Worm (Caenorhabditis elegans) whole organism, young adult: ENCODE results near the gene ruvb-1.

Experiments
- B0336.3 ChIP-seq: fragments of 200-800 bp; sonication (Bioruptor generic); IDR thresholded peaks from 2 replicates; pipeline ENCODE4 v1.3.6; 2022; ENCODE audit warnings: missing genetic modification characterization, missing compliant biosample characterization
- C17E4.6 ChIP-seq: fragments of 200-800 bp; sonication (Bioruptor generic); IDR thresholded peaks from 2 replicates; pipeline ENCODE4 v1.3.6; 2022; ENCODE audit warnings: missing genetic modification reagents, missing genetic modification characterization, missing compliant biosample characterization
- D2030.7 ChIP-seq: fragments of 200-800 bp; sonication (Bioruptor generic); IDR thresholded peaks from 2 replicates; pipeline ENCODE4 v1.3.6; 2022; ENCODE audit warnings: missing genetic modification reagents, missing genetic modification characterization, missing compliant biosample characterization
- F10E7.11 ChIP-seq: sonication (generic microtip); optimal IDR thresholded peaks from 2 replicates; lab custom pipeline; 2017; ENCODE audit warnings: mild to moderate bottlenecking, missing genetic modification characterization, moderate library complexity, missing compliant biosample characterization
- K12H6.12 ChIP-seq: fragments of 200-800 bp; sonication (Bioruptor generic); optimal IDR thresholded peaks from 2 replicates; lab custom pipeline; 2018; ENCODE audit warnings: mild to moderate bottlenecking, missing genetic modification characterization, missing compliant biosample characterization
- T07F8.4 ChIP-seq: sonication (generic microtip); optimal IDR thresholded peaks from 2 replicates; lab custom pipeline; 2016; ENCODE audit warnings: mild to moderate bottlenecking, missing genetic modification characterization, moderate library complexity, missing compliant biosample characterization
- Y53F4B.3 ChIP-seq: fragments of 200-800 bp; sonication (Bioruptor generic); IDR thresholded peaks from 2 replicates; pipeline ENCODE4 v1.3.6; 2022; ENCODE audit warnings: missing genetic modification reagents, missing genetic modification characterization, missing compliant biosample characterization
- Y53G8AR.9 ChIP-seq: fragments of 200-800 bp; sonication (Bioruptor generic); conservative IDR thresholded peaks from 2 replicates; pipeline ENCODE4 v1.3.6; 2022; ENCODE audit warnings: missing genetic modification reagents, missing genetic modification characterization, missing compliant biosample characterization
- ama-1 ChIP-seq, 3 experiments: fragments of 150-350 bp in 1 of 3; sonication (generic microtip) in 2 of 3; optimal IDR thresholded peaks; 2 replicates each; lab custom pipeline; 2014 to 2018; ENCODE audit warnings: missing biosample characterization in 2 of 3, missing genetic modification characterization in 2 of 3, missing genetic modification reagents in 2 of 3
- atf-7 ChIP-seq: sonication (generic microtip); optimal IDR thresholded peaks from 2 replicates; lab custom pipeline; 2017; ENCODE audit warnings: mild to moderate bottlenecking, missing genetic modification characterization, missing compliant biosample characterization
- athp-1 ChIP-seq: sonication (generic microtip); optimal IDR thresholded peaks from 2 replicates; lab custom pipeline; 2017; ENCODE audit warnings: mild to moderate bottlenecking, missing genetic modification characterization, missing compliant biosample characterization
- attf-3 ChIP-seq: fragments of 200-800 bp; sonication (Bioruptor generic); conservative IDR thresholded peaks from 2 replicates; pipeline ENCODE4 v1.3.6; 2022; ENCODE audit warnings: missing genetic modification reagents, missing genetic modification characterization, missing compliant biosample characterization
- attf-6 ChIP-seq: fragments of 200-800 bp; sonication (Bioruptor generic); IDR thresholded peaks from 2 replicates; pipeline ENCODE4 v1.3.6; 2022; ENCODE audit warnings: missing genetic modification reagents, missing genetic modification characterization, missing compliant biosample characterization
- cebp-1 ChIP-seq, 2 experiments: fragments of 200-800 bp in 1 of 2; sonication (Bioruptor generic) in 1 of 2; sonication (generic microtip) in 1 of 2; IDR thresholded peaks in 1 of 2; optimal IDR thresholded peaks in 1 of 2; 2 replicates each; pipeline versions ENCODE4 v1.3.6 to Lab custom; 2017 to 2022; ENCODE audit warnings: missing compliant biosample characterization in 2 of 2, missing genetic modification characterization in 2 of 2, mild to moderate bottlenecking in 1 of 2, missing genetic modification reagents in 1 of 2, moderate library complexity in 1 of 2
- cebp-2 ChIP-seq: fragments of 200-800 bp; sonication (Bioruptor generic); IDR thresholded peaks from 2 replicates; pipeline ENCODE4 v1.3.6; 2022; ENCODE audit warnings: missing genetic modification characterization, missing compliant biosample characterization
- ceh-100 ChIP-seq: fragments of 200-800 bp; sonication (Bioruptor generic); IDR thresholded peaks from 2 replicates; pipeline ENCODE4 v1.3.6; 2022; ENCODE audit warnings: missing genetic modification reagents, missing genetic modification characterization, missing compliant biosample characterization
- chd-7 ChIP-seq: sonication (generic microtip); optimal IDR thresholded peaks from 2 replicates; lab custom pipeline; 2016; ENCODE audit warnings: mild to moderate bottlenecking, missing genetic modification characterization, moderate library complexity, missing compliant biosample characterization
- die-1 ChIP-seq: sonication (generic microtip); optimal IDR thresholded peaks from 2 replicates; lab custom pipeline; 2016; ENCODE audit warnings: missing genotype, mild to moderate bottlenecking, missing genetic modification characterization, missing compliant biosample characterization
- efl-1 ChIP-seq: fragments of 150-350 bp; optimal IDR thresholded peaks from 2 replicates; lab custom pipeline; 2014; ENCODE audit warnings: missing biosample characterization, missing genetic modification reagents, missing genetic modification characterization
- egl-18 ChIP-seq: fragments of 200-800 bp; sonication (Bioruptor generic); IDR thresholded peaks from 2 replicates; pipeline ENCODE4 v1.3.6; 2022; ENCODE audit warnings: missing genetic modification reagents, missing genetic modification characterization, missing compliant biosample characterization
- egrh-3 ChIP-seq: fragments of 200-800 bp; sonication (Bioruptor generic); IDR thresholded peaks from 2 replicates; pipeline ENCODE4 v1.3.6; 2022; ENCODE audit warnings: missing genetic modification reagents, missing genetic modification characterization, missing compliant biosample characterization
- ekl-4 ChIP-seq: fragments of 200-800 bp; sonication (Bioruptor generic); IDR thresholded peaks from 2 replicates; pipeline ENCODE4 v1.3.6; 2022; ENCODE audit warnings: missing genetic modification reagents, missing genetic modification characterization, missing compliant biosample characterization
- hlh-26 ChIP-seq: fragments of 200-800 bp; sonication (Bioruptor generic); conservative IDR thresholded peaks from 2 replicates; pipeline ENCODE4 v1.3.6; 2022; ENCODE audit warnings: missing genetic modification reagents, missing genetic modification characterization, missing compliant biosample characterization
- hmg-1.2 ChIP-seq: fragments of 200-800 bp; sonication (Bioruptor generic); IDR thresholded peaks from 2 replicates; pipeline ENCODE4 v1.3.6; 2022; ENCODE audit warnings: missing genetic modification reagents, missing genetic modification characterization, missing compliant biosample characterization
- hrde-1 ChIP-seq: sonication (generic microtip); optimal IDR thresholded peaks from 2 replicates; lab custom pipeline; 2016; ENCODE audit warnings: missing genetic modification characterization, mild to moderate bottlenecking, missing compliant biosample characterization, moderate library complexity, missing genotype, missing genetic modification reagents, borderline replicate concordance
- hsf-1 ChIP-seq: fragments of 200-800 bp; sonication (Bioruptor generic); IDR thresholded peaks from 2 replicates; pipeline ENCODE4 v1.3.6; 2022; ENCODE audit warnings: missing genetic modification reagents, missing genetic modification characterization, missing compliant biosample characterization
- lin-26 ChIP-seq: fragments of 200-800 bp; sonication (Bioruptor generic); IDR thresholded peaks from 2 replicates; pipeline ENCODE4 v1.3.6; 2022; ENCODE audit warnings: missing genetic modification reagents, missing genetic modification characterization, missing compliant biosample characterization
- lin-35 ChIP-seq, 3 experiments: fragments of 150-350 bp in 2 of 3; sonication (generic microtip) in 1 of 3; optimal IDR thresholded peaks; 2 replicates each; lab custom pipeline; 2014 to 2018; ENCODE audit warnings: missing biosample characterization in 3 of 3, missing genetic modification characterization in 3 of 3, missing genetic modification reagents in 3 of 3
- lsl-1 ChIP-seq: fragments of 200-800 bp; sonication (Bioruptor generic); optimal IDR thresholded peaks from 2 replicates; lab custom pipeline; 2018; ENCODE audit warnings: mild to moderate bottlenecking, missing genetic modification characterization, moderate library complexity, missing compliant biosample characterization
- lsy-27 ChIP-seq: sonication (generic microtip); optimal IDR thresholded peaks from 2 replicates; lab custom pipeline; 2017; ENCODE audit warnings: missing genetic modification characterization, mild to moderate bottlenecking, missing compliant biosample characterization, antibody characterized with exemption, missing genotype, borderline replicate concordance; ENCODE audit not compliant: insufficient read depth
- madf-6 ChIP-seq: fragments of 200-800 bp; sonication (Bioruptor generic); IDR thresholded peaks from 2 replicates; pipeline ENCODE4 v1.3.6; 2022; ENCODE audit warnings: missing genetic modification reagents, missing genetic modification characterization, missing compliant biosample characterization
- madf-8 ChIP-seq: fragments of 200-800 bp; sonication (Bioruptor generic); conservative IDR thresholded peaks from 2 replicates; pipeline ENCODE4 v1.3.6; 2022; ENCODE audit warnings: missing genetic modification reagents, missing genetic modification characterization, missing compliant biosample characterization
- nfyb-1 ChIP-seq: fragments of 200-800 bp; sonication (Bioruptor generic); IDR thresholded peaks from 2 replicates; pipeline ENCODE4 v1.3.6; 2022; ENCODE audit warnings: missing genetic modification reagents, missing genetic modification characterization, missing compliant biosample characterization
- pbrm-1 ChIP-seq: fragments of 200-800 bp; sonication (Bioruptor generic); IDR thresholded peaks from 2 replicates; pipeline ENCODE4 v1.3.6; 2022; ENCODE audit warnings: missing genetic modification reagents, missing genetic modification characterization, missing compliant biosample characterization
- sptf-2 ChIP-seq: fragments of 200-800 bp; sonication (Bioruptor generic); optimal IDR thresholded peaks from 2 replicates; lab custom pipeline; 2018; ENCODE audit warnings: mild to moderate bottlenecking, missing genetic modification characterization, missing compliant biosample characterization
- tbp1 ChIP-seq: fragments of 200-800 bp; sonication (Bioruptor generic); optimal IDR thresholded peaks from 2 replicates; lab custom pipeline; 2018; ENCODE audit warnings: mild to moderate bottlenecking, missing genetic modification characterization, missing compliant biosample characterization
- zfh-2 ChIP-seq: fragments of 200-800 bp; sonication (Bioruptor generic); conservative IDR thresholded peaks from 2 replicates; pipeline ENCODE4 v1.3.6; 2022; ENCODE audit warnings: missing genetic modification reagents, missing genetic modification characterization, missing compliant biosample characterization
- ztf-18 ChIP-seq: sonication (generic microtip); optimal IDR thresholded peaks from 2 replicates; lab custom pipeline; 2016; ENCODE audit warnings: missing genotype, mild to moderate bottlenecking, missing genetic modification characterization, missing compliant biosample characterization
- ztf-25 ChIP-seq: fragments of 200-800 bp; sonication (Bioruptor generic); IDR thresholded peaks from 2 replicates; pipeline ENCODE4 v1.3.6; 2022; ENCODE audit warnings: missing genetic modification reagents, missing genetic modification characterization, missing compliant biosample characterization
- ztf-3 ChIP-seq: fragments of 200-800 bp; sonication (Bioruptor generic); optimal IDR thresholded peaks from 2 replicates; lab custom pipeline; 2018; ENCODE audit warnings: mild to moderate bottlenecking, missing genetic modification characterization, missing compliant biosample characterization

Gene ruvb-1

DNA sequence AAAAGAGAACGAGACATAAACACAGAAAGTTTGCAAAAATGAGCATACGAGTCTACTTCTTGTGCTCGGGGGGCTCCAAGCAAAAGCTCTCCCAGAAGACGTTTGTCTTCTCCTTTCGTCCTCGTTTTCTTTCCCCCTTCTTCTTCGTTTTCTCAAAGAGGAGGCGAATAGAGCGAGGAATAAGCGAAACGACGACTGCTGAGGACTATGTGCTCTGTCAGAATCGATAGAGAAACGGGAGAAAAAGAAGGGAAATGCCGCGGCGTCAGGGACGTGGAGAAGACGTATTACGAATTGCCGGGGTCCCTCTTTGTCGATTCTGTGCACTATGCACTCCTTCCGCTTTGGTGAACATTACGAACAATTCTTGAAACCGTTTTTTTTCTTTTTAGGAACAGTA, 2.2 kb downstream of the ruvb-1 start (continued):
- TF ChIP-seq Y53F4B.3 (GFP tag; lab: Robert Waterston, UW), result no peak
- TF ChIP-seq atf-7 (tag; lab: Kevin White, UChicago), result peak; percentile 28
- TF ChIP-seq nfyb-1 (GFP tag; lab: Robert Waterston, UW), result 0 out of 2 replicates have a peak, but pooled peaks have one; percentile 47
- no peak for TF ChIP-seq ztf-25 (GFP tag; lab: Robert Waterston, UW)
- peak; percentile 51 for TF ChIP-seq zfh-2
- no peak for TF ChIP-seq hlh-26 (GFP tag; lab: Robert Waterston, UW)
- TF ChIP-seq hsf-1, result peak; percentile 71; the same call in 1 of the 2 replicates
- no peak for TF ChIP-seq lsy-27 (tag; lab: Kevin White, UChicago)
- 0 out of 2 replicates have a peak, but pooled peaks have one; percentile 19 for TF ChIP-seq hmg-1.2 (GFP tag; lab: Robert Waterston, UW)
- TF ChIP-seq F10E7.11 (tag; lab: Kevin White, UChicago), result peak; percentile 33
- 0 out of 2 replicates have a peak, but pooled peaks have one; percentile 23 for TF ChIP-seq attf-3
- TF ChIP-seq ztf-3 (GFP tag; lab: Kevin White, UChicago), result no peak
- 0 out of 2 replicates have a peak, but pooled peaks have one; percentile 14 for TF ChIP-seq Y53G8AR.9
- TF ChIP-seq cebp-1 (GFP tag; IDR thresholded peaks at IDR 0.05; lab: Robert Waterston, UW), result no peak
- TF ChIP-seq cebp-1 (tag; optimal IDR thresholded peaks at IDR 0.05; lab: Kevin White, UChicago), result peak; percentile 46
- peak; percentile 45; the same call in 1 of the 2 replicates for TF ChIP-seq lin-26
- TF ChIP-seq chd-7 (tag; lab: Kevin White, UChicago), result peak; percentile 24
- peak; percentile 50; the same call in 1 of the 2 replicates for TF ChIP-seq madf-6 (GFP tag; lab: Robert Waterston, UW)
- TF ChIP-seq tbp1 (GFP tag; lab: Kevin White, UChicago), result peak; percentile 20
- TF ChIP-seq ceh-100, result peak; percentile 18; the same call in 1 of the 2 replicates
- TF ChIP-seq egrh-3 (GFP tag; lab: Robert Waterston, UW), result no peak
- TF ChIP-seq egl-18, result peak; percentile 71; the same call in 1 of the 2 replicates
- peak; percentile 62; the same call in 1 of the 2 replicates for TF ChIP-seq C17E4.6
- peak; percentile 33 for TF ChIP-seq athp-1
- TF ChIP-seq D2030.7 (GFP tag; lab: Robert Waterston, UW), result peak; percentile 41
- no peak for TF ChIP-seq lsl-1 (GFP tag; lab: Kevin White, UChicago)
- TF ChIP-seq K12H6.12 (tag; lab: Kevin White, UChicago), result peak; percentile 13
- no peak for TF ChIP-seq madf-8 (GFP tag; lab: Robert Waterston, UW)
- TF ChIP-seq die-1, result peak; percentile 23
- peak in 1 of 3 experiments; percentile 34 for TF ChIP-seq lin-35 (GFP tag; optimal IDR thresholded peaks at IDR 0.05; lab: Kevin White, UChicago)
- no peak for TF ChIP-seq cebp-2
- TF ChIP-seq attf-6 (GFP tag; lab: Robert Waterston, UW), result 0 out of 2 replicates have a peak, but pooled peaks have one; percentile 11
- TF ChIP-seq B0336.3 (GFP tag; lab: Robert Waterston, UW), result peak; percentile 84

DNA sequence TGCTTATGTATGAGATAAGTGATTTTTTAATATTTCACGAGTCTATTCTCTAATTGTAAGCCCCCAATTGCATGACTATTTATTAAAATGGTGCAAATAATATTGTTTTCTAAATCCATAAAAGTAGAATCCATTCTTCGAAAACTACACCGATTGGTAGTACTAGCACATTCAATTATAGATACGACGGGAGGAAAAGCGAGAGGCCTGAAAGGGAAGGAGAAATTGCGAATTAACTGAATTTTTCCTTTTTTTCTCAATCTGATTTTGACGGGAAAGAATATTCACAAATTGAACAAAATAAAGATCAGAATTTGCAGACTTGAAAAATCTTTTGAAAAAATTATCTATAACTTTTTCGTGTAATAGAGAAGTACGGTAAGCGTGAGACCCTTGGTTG, 3.4 kb downstream of the ruvb-1 start:
- TF ChIP-seq cebp-1 (GFP tag; IDR thresholded peaks at IDR 0.05; lab: Robert Waterston, UW), result no peak
- no peak for TF ChIP-seq cebp-1 (tag; optimal IDR thresholded peaks at IDR 0.05; lab: Kevin White, UChicago)
- no peak for TF ChIP-seq sptf-2
- no peak for TF ChIP-seq Y53F4B.3 (GFP tag; lab: Robert Waterston, UW)
- no peak for TF ChIP-seq hrde-1 (tag; lab: Kevin White, UChicago)
- no peak for TF ChIP-seq pbrm-1 (GFP tag; lab: Robert Waterston, UW)
- no peak for TF ChIP-seq ztf-18
- TF ChIP-seq ekl-4 (GFP tag; lab: Robert Waterston, UW), result no peak
- TF ChIP-seq ama-1 (optimal IDR thresholded peaks at IDR 0.05; lab: Kevin White, UChicago), result no peak
- no peak for TF ChIP-seq ama-1 (GFP tag; optimal IDR thresholded peaks at IDR 0.05; lab: Kevin White, UChicago)
- TF ChIP-seq atf-7 (tag; lab: Kevin White, UChicago), result no peak
- no peak for TF ChIP-seq efl-1
- TF ChIP-seq T07F8.4, result no peak
